Fruit fly (Drosophila melanogaster) whole organism, wandering third instar larva: ENCODE results near the gene Dim1.

Experiments
- Abd-B ChIP-seq: fragments of >200 bp; optimal IDR thresholded peaks from 2 replicates; lab custom pipeline; 2017; ENCODE audit warnings: missing biosample characterization, missing genetic modification characterization
- CG32264 ChIP-seq: fragments of 200-800 bp; sonication (Bioruptor generic); optimal IDR thresholded peaks from 2 replicates; lab custom pipeline; 2016; ENCODE audit warnings: missing biosample characterization, missing genetic modification characterization
- Rel ChIP-seq, 2 experiments: fragments of 200-800 bp; sonication (Bioruptor generic) in 1 of 2; optimal IDR thresholded peaks; 2 replicates in 1 of 2; 3 replicates in 1 of 2; lab custom pipeline; 2016 to 2019; ENCODE audit warnings: mild to moderate bottlenecking in 2 of 2, missing biosample characterization in 2 of 2, missing genetic modification characterization in 2 of 2, moderate library complexity in 1 of 2
- h ChIP-seq: fragments of 200-800 bp; sonication (Bioruptor generic); optimal IDR thresholded peaks from 3 replicates; lab custom pipeline; 2016; ENCODE audit warnings: missing biosample characterization, mild to moderate bottlenecking, missing genetic modification characterization
- jim ChIP-seq: fragments of 175-275, 200-325 bp; sonication (Bioruptor generic); optimal IDR thresholded peaks from 2 replicates; lab custom pipeline; 2016; ENCODE audit warnings: missing biosample characterization, mild to moderate bottlenecking, missing genetic modification characterization
- psq ChIP-seq: fragments of 200-800 bp; sonication (Bioruptor generic); optimal IDR thresholded peaks from 3 replicates; lab custom pipeline; 2017; ENCODE audit warnings: missing biosample characterization, mild to moderate bottlenecking, missing genetic modification characterization, moderate library complexity

- TF ChIP-seq Rel (GFP tag; optimal IDR thresholded peaks at IDR 0.05; lab: Kevin White, UChicago) (no peak), Rel (tag; optimal IDR thresholded peaks at IDR 0.05; lab: Kevin White, UChicago) (no peak), Abd-B (no peak), h (GFP tag; lab: Kevin White, UChicago) (no peak), jim (GFP tag; lab: Kevin White, UChicago) (no peak), psq (GFP tag; lab: Kevin White, UChicago) (no peak), CG32264 (GFP tag; lab: Kevin White, UChicago) (no peak)
Observed at dm6 chr2L:4440881-4441737, 38.1 kb downstream of the Dim1 start, which contains the start of gene CG15431.
